Fruit fly (Drosophila melanogaster): ENCODE measurements around the gene CG15601.
A peak's percentile ranks its signal among the peaks of the same experiment; 100 is the strongest.

The CG15601 gene

DNA sequence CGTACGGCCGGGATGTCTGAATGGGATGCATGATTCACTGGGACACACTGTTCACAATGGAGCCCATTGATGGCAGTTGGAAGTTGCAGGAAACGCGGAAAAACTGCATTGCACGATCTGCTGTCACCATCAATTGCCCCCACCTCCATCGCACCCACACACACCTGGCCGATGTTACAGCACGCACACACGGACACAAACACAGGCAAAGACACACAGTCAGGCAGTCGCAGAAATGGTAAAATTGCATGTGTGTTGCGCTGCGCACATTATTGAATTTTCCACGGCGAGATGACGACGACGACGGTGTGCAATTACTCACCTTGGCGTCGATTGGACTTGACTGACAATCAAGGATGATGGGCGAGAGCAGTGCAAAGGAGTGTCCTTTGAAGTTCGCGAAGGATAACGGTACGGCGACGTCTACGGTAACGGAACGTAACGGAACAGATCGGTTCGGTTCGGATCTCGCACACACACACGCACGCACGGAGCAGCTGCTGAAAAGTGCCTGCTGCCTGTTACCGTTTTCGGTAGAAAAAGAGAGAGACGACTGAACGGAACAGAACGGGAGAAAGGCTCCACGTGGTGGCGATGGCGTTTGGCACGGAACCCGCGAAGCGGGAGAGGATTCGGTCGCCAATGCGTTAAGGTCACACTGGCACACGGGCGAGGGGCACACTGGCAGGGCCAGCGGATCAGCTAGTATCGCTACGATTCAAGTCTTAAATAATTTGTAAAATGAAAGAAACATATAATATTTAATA is at the start of gene CG15601, which contains the start of gene CG9281:
Gene CG15601 (plus strand): TSS at position 664 of the 767 bp plus-strand sequence.
Gene CG9281 (minus strand): TSS at position 556 of the 767 bp plus-strand sequence.
- TF ChIP-seq noc (tag; optimal IDR thresholded peaks at IDR 0.05) = no peak

DNA sequence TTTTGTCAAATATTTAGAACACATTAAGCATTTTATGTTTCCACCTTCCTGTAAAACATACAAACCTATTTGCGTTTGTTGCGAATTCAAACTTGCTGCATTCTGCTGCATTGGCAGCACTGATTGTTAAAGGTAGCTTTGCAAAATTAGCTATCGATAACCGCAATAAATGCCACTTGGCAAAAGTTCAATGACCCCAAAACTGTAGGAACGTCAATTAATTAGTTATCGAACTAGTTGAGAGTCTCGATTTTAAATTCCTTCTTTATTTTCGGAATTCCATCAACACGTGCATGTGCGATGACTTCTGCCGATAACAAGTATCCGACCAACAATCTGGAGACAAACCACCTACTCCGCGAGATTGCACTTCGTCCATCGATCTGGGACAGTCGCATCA is 48.2 kb upstream of the CG15601 start, which contains the start of gene CG8119:
Gene CG8119 (plus strand): TSS at position 301 of the 400 bp plus-strand sequence.
- TF ChIP-seq noc (tag; optimal IDR thresholded peaks at IDR 0.05) = no peak

DNA sequence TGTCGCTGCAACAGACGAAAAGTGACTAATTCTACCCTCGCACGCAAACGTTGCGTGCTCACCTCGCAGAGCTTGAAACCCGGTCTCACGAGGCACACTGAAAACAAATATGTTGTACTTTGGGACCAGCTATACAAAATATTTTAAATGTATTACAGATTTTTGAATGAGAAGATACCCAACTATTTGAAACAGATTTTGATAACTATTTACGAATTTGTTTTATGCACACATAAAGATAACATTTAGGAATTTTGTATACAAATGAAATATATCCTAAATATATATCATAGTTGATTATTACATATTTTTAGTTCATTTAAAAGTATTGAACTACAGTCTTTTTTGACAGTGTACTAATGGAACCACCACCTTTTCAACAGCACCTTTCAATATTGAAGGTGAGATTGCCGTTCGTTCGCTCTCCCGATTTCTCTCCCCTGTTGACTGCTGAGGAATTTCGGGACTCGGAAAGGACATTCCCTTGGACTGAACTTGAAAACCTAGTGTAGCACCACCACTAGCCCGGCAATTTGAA is 39.4 kb upstream of the CG15601 start, which contains the start of gene CG15646:
Gene CG15646 (minus strand): TSS at position 4 of the 538 bp plus-strand sequence.
- TF ChIP-seq noc (tag; optimal IDR thresholded peaks at IDR 0.05) = no peak

DNA sequence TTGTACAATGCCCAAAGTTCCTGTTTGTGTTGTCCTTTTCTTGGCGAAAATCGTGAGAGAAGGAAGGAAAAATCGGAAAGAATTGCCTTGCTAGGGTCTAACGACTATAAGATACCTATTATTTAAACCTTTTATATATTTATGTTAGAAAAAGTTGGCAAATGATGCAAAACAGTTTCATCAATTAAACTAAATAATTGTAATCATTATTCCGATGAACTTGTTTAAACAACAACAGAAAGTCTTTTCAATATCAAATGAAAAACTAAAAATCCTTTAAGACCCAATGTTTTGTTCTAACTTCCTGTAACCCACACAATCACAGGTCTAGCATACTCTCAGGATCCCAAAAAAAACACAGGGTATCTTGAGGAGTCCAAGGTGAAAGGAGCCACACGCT is 36.1 kb upstream of the CG15601 start:
- no peak for TF ChIP-seq noc (tag; optimal IDR thresholded peaks at IDR 0.05)

DNA sequence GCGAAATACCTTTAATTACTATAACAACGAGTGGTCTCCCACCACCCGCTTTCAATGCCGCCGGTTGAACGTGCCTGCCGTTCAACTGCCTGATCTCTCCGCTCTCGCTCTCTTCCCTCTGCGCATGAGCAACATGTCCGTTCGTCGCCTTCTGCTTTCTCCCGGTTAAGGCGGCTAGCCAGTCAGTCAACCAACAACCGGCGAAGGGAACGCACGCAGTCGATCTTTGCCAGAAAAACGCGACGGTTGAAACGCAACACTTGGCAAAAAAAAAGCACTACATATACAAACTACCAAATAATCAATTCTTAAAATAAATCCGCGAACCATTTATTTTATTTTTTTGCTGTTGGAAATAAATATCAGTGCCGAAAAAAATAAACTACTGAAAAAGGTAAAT is 35.2 kb upstream of the CG15601 start, which contains the start of gene CG12708:
Gene CG12708 (plus strand): TSS at position 183 of the 400 bp plus-strand sequence.
- no peak for TF ChIP-seq noc (tag; optimal IDR thresholded peaks at IDR 0.05)

DNA sequence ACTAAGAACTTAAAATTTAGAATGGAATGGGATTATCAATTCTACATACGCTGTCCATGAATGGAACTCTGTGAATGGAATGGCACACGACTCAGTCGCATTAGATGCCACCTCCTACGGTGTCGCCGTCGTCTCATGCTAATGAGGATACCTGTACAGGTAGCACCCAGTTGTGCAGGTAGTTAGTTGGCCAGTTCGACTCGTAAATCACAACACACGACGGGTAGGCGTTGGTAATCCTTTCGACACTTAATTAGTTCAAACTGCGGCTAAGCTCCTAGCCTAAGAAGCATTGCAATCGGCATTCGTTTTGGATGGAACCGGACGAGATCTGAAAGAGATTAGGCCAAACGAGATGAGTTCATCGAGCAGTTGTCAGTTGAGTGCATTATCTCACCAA is 26.0 kb upstream of the CG15601 start:
- TF ChIP-seq noc (tag; optimal IDR thresholded peaks at IDR 0.05) = no peak

DNA sequence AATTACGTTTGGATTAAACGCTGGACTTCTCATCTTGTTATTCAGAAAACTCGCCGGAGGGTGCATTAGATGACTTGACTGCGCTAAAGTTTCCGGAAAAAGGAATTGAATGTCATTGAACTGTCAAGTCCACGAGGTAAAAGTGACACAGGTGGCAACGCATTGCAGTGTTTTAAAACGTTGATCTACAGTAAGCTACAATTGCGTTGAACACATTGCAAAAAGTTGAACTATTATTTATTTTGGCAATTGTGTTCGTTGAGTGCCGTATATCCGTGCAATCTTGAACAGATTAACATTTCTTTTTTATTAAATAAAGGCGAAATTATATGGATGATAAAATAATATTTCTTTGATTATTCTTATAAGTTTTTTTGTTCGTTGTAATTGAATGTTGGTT is 21.7 kb upstream of the CG15601 start, which contains the start of gene CG15599:
Gene CG15599 (minus strand): TSS at position 101 of the 400 bp plus-strand sequence.
- no peak for TF ChIP-seq noc (tag; optimal IDR thresholded peaks at IDR 0.05)

DNA sequence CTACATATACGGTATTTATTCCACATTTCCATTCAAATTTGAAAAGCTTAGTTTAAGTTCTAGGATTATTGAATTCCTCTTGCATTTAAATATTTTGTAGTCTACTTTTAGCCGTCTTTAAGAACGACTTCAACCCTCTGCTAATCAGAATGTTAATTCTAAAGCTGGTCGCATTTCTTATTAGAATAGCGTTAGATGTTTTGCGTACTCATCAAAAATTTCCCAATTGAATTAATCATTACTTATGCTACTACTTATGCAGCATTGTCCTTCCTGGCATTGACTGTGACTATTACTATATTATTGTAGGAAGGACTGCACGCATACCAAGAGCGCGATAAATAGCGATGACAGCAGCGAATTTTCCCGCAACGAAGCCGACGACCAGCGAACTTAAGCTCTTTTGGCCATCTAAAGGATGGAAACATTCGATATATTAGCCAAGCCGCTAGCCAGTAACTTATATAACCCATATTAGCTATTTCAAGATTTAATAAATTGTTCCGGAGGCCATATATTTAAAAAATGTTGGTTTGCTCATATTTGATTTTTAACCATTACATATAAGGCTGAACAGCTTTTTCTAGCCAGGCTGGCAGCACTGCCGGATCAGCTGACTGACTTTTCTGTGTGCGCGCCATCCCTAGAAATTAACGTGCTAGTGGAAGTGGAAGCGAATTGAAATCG is 13.4 kb upstream of the CG15601 start, which contains the start of gene CG8128:
Gene CG8128 (plus strand): TSS at position 641 of the 687 bp plus-strand sequence.
- no peak for TF ChIP-seq noc (tag; optimal IDR thresholded peaks at IDR 0.05)

DNA sequence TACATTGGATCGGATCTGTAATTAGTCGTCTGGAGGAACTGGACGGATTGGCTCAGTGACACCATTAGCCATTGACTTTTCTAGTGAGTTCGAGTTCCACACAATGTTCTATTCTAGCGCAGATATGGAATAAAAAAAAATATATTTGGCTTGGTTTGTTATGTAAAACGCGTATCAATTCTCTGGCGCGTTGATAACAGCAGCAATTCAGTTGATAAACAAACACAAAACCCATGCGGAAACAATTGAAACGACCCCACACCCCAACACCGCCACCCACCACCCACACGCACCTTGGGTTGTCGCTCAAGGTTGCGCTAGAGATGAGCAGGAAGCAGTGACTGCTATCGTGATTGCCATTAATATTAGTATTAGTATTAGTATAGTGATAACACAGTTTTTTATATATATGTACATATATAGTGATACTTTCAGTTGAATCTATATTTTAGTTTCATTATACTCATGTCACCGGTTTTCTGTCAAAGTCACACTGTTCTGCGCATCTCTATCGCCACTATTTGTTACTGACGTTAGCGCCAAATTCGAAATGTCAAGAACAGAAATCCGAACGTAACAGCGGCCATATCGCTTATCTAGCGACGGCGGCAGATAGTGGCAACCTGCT is 12.8 kb upstream of the CG15601 start:
- peak; percentile 94 for TF ChIP-seq noc (tag; optimal IDR thresholded peaks at IDR 0.05)

DNA sequence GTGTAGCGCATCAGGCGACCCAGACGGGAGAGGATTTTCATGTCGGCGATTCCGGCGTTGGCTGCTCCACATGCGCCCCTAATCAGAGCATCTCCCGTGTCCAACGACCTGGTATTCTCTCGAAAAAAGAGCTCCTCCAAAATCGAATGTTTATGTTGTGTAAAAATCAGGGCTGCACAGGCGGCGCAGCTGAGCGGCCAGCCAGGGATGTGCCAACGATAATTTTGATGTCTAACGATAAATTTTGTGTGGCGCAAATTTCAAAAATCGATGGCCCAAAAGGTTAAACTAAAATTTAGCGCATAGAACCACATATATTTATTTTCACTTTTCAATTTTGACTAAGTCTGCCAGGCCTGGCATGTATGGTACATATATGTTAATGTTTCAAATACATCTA is 9.4 kb upstream of the CG15601 start, which contains the start of gene CG9240:
Gene CG9240 (minus strand): TSS at position 213 of the 400 bp plus-strand sequence.
- no peak for TF ChIP-seq noc (tag; optimal IDR thresholded peaks at IDR 0.05)

DNA sequence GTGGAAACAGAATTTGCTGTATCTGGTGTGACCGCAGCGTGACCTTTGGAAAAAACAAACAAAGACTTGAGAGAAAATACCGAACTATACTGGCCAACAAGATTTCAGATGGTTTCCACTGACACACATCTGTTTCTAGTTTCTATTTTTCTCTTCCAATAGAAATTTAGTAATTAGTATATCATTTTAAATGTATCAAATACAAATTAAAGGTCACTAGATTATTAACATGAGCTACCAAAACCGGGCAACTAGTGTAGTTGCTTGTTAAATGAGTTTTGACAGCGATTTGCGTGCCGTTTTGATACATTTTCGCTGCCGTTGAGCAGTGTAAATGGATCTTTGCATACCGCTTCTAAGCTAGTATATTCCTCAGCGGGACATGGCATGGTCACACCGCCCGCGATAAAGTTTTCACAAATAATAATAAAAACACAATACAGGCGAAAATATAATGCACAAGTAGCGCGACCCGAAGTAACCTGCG is 6.7 kb upstream of the CG15601 start, which contains the start of the genes Pis and Hap40:
Gene Pis (minus strand): TSS at position 51 of the 487 bp plus-strand sequence.
Gene Hap40 (plus strand): TSS at position 406 of the 487 bp plus-strand sequence.
- peak; percentile 38 for TF ChIP-seq noc (tag; optimal IDR thresholded peaks at IDR 0.05)

DNA sequence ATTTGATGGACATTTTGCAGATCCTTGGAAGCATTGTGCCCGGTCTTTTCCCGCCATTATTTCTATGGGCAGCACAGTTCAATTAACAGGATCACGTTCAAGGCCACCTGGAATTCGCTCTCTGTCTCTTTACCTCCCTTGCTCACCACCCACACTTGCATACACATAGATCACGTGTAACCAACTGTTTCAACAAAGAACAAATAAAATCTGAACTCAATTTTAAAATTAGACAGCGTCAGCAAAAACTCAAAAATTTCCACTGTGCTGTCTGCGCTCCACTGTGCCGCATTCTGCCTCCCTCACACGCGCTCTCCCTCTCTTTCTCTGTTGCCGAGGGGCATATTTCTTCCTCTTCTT is 843 bp upstream of the CG15601 start:
- TF ChIP-seq noc (tag; optimal IDR thresholded peaks at IDR 0.05) = no peak

DNA sequence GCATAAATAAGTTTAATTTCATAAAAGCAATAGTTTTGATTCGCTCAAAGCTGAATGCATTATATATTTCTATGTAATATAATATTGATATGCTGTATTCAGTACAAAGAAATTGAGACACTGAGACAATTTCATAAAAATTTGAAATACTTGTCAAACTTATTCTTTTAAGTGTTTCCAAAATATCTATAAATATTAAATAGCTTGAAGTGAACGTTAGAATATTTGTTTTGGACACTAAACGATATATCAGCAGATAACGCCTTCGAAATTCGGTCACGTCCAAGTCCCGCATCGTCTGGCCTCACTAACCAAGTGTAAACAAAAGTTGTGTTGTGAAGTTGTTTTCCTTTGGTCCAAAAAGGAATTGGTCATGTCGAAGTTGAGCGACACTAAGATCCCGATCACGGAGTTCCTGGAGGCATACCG is 318 bp downstream of the CG15601 start:
- no peak for TF ChIP-seq noc (tag; optimal IDR thresholded peaks at IDR 0.05)

DNA sequence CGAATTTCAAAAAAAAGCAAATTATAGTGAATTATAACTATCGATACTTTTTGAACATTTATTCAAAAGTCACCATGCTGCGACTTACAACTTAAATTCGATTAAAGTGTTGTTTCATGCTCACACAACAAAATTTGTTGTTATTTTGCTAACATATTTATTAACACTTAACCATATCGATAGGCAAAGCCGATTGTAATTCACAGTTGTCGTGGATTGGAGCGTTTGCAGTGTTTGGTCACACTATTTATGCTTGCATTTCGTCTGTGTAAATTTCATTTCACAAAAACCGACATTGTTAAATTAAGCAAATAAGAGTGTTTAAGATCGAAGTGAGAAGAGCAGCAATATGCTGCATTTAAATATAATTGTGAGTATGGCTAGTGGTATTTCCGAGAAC is 2.0 kb downstream of the CG15601 start, which contains the start of gene HUWE1:
Gene HUWE1 (plus strand): TSS at position 220 of the 400 bp plus-strand sequence.
- TF ChIP-seq noc (tag; optimal IDR thresholded peaks at IDR 0.05) = no peak

DNA sequence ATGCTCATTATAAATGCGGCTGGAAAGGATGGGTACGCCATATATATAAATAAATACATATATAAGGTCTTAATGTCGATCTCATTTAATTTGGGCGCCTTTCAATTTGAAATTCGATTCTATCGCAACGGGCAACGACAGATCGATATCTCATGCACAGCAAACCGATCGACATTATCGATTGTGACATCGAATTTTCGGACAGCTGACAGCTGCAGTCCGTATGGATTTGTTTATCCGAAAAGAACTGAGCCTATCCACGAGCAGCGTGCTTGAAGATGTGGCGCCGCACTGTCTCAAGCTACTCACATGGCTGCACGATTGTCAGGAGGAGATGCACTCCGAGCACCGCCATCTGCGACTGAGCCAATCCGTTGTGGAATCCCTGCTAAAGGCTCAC is 21.5 kb downstream of the CG15601 start, which contains the start of gene CG8191:
Gene CG8191 (plus strand): TSS at position 211 of the 400 bp plus-strand sequence.
- TF ChIP-seq noc (tag; optimal IDR thresholded peaks at IDR 0.05) = no peak

Measured in whole organism, larva.